Worm (Caenorhabditis elegans) whole organism, midembryonic: Measurements from ENCODE around the gene T04A6.2.
"Not testable (repeated sequence)": the region's sequence is repeated elsewhere in the genome, so short reads cannot be mapped to it uniquely, and the experiment has no call there.

Experiments
- cog-1 ChIP-seq: sonication (generic microtip); optimal IDR thresholded peaks from 2 replicates; lab custom pipeline; 2016; ENCODE audit warnings: missing genetic modification characterization, missing compliant biosample characterization
- klf-2 ChIP-seq: fragments of 200-800 bp; sonication (Bioruptor generic); conservative IDR thresholded peaks from 2 replicates; pipeline ENCODE4 v1.3.6; 2022; ENCODE audit warnings: missing genetic modification reagents, missing genetic modification characterization, missing compliant biosample characterization
- med-1 ChIP-seq: sonication (generic microtip); optimal IDR thresholded peaks from 2 replicates; lab custom pipeline; 2017; ENCODE audit warnings: missing genetic modification characterization, mild to moderate bottlenecking, missing compliant biosample characterization, antibody characterized with exemption, missing genetic modification reagents; ENCODE audit not compliant: insufficient read depth
- tab-1 ChIP-seq: fragments of 200-800 bp; sonication (Bioruptor generic); IDR thresholded peaks from 2 replicates; pipeline ENCODE4 v1.3.6; 2022; ENCODE audit warnings: missing genetic modification characterization, missing compliant biosample characterization
- ztf-23 ChIP-seq: fragments of 200-800 bp; sonication (Bioruptor generic); IDR thresholded peaks from 2 replicates; pipeline ENCODE4 v1.3.6; 2022; ENCODE audit warnings: missing genetic modification reagents, missing genetic modification characterization, missing compliant biosample characterization
- ztf-29 ChIP-seq: fragments of 200-800 bp; sonication (Bioruptor generic); IDR thresholded peaks from 2 replicates; pipeline ENCODE4 v1.3.6; 2022; ENCODE audit warnings: missing genetic modification reagents, missing genetic modification characterization, missing compliant biosample characterization

- TF ChIP-seq klf-2 (GFP tag; lab: Robert Waterston, UW); med-1 (GFP tag; lab: Kevin White, UChicago); tab-1; ztf-29 (GFP tag; lab: Robert Waterston, UW); cog-1 (tag; lab: Kevin White, UChicago); ztf-23 (GFP tag; lab: Robert Waterston, UW): not testable (repeated sequence)
Observed at ce11 chrIII:7594482-7594881, 20.1 kb upstream of the T04A6.2 start, which contains the start of gene Y80D4G.2.
